Fruit fly (Drosophila melanogaster): ENCODE measurements around the gene eIF4EHP.

eIF4EHP gene

dm6 chr3R:24141013-24141592, 32.3 kb upstream of the eIF4EHP start, which contains the start of gene Kal1 (continued):
- TF ChIP-seq Ssrp (tag; optimal IDR thresholded peaks at IDR 0.05), result peak; percentile 92
- peak; percentile 90 for TF ChIP-seq sob (GFP tag; IDR thresholded peaks at IDR 0.05)
- TF ChIP-seq tll (GFP tag; optimal IDR thresholded peaks at IDR 0.05), result no peak
- TF ChIP-seq CG2120 (GFP tag; optimal IDR thresholded peaks at IDR 0.05), result peak; percentile 17
- TF ChIP-seq bab2 (GFP tag; optimal IDR thresholded peaks at IDR 0.05), result peak; percentile 24
- no peak for TF ChIP-seq pzg (GFP tag; optimal IDR thresholded peaks at IDR 0.05)
- peak; percentile 95 for TF ChIP-seq stc (GFP tag; IDR thresholded peaks at IDR 0.05)
- TF ChIP-seq D19B (GFP tag; optimal IDR thresholded peaks at IDR 0.05), result peak; percentile 30
- no peak for TF ChIP-seq pho (GFP tag; optimal IDR thresholded peaks at IDR 0.05)
- peak; percentile 96 for TF ChIP-seq dmrt99B (tag; optimal IDR thresholded peaks at IDR 0.05)
- peak; percentile 90 for TF ChIP-seq bcd (GFP tag; optimal IDR thresholded peaks at IDR 0.05)
- TF ChIP-seq CG17385 (GFP tag; optimal IDR thresholded peaks at IDR 0.05), result peak; percentile 90
- no peak for TF ChIP-seq CG1647 (GFP tag; optimal IDR thresholded peaks at IDR 0.05)
- no peak for TF ChIP-seq CG1792 (GFP tag; optimal IDR thresholded peaks at IDR 0.05)
- TF ChIP-seq CG7928 (GFP tag; optimal IDR thresholded peaks at IDR 0.05), result peak; percentile 18
- peak; percentile 87 for TF ChIP-seq CG3847 (GFP tag; IDR thresholded peaks at IDR 0.05)
- peak; percentile 53 for TF ChIP-seq CG15696 (tag; optimal IDR thresholded peaks at IDR 0.05)
- no peak for TF ChIP-seq ftz-f1 (GFP tag; optimal IDR thresholded peaks at IDR 0.05)
- TF ChIP-seq wor (GFP tag; IDR thresholded peaks at IDR 0.05), result peak; percentile 93
- peak; percentile 90 for TF ChIP-seq BtbVII (GFP tag; optimal IDR thresholded peaks at IDR 0.05)
- peak; percentile 96 for TF ChIP-seq CG31441 (GFP tag; IDR thresholded peaks at IDR 0.05)
- TF ChIP-seq CG7786 (GFP tag; optimal IDR thresholded peaks at IDR 0.05), result no peak
- peak; percentile 83 for TF ChIP-seq Mrtf (GFP tag; IDR thresholded peaks at IDR 0.05)
- peak; percentile 88 for TF ChIP-seq twi (tag; optimal IDR thresholded peaks at IDR 0.05)
- TF ChIP-seq exex (tag; optimal IDR thresholded peaks at IDR 0.05), result peak; percentile 56
- peak; percentile 92 for TF ChIP-seq ara (GFP tag; IDR thresholded peaks at IDR 0.05)
- peak; percentile 80 for TF ChIP-seq tio (GFP tag; optimal IDR thresholded peaks at IDR 0.05)
- peak; percentile 94 for TF ChIP-seq CG15601 (tag; optimal IDR thresholded peaks at IDR 0.05)
- TF ChIP-seq dpn (GFP tag; optimal IDR thresholded peaks at IDR 0.05), result peak in 1 of 2 experiments; percentile 86
- no peak for TF ChIP-seq amos (GFP tag; IDR thresholded peaks at IDR 0.05; ENCODE audit: partially characterized antibody)
- peak; percentile 72 for TF ChIP-seq CG13123 (GFP tag; optimal IDR thresholded peaks at IDR 0.05)
- peak; percentile 44; the same call in 1 of the 2 replicates for TF ChIP-seq CG17612 (GFP tag; IDR thresholded peaks at IDR 0.05)
- peak; percentile 44 for TF ChIP-seq CG31224 (GFP tag; IDR thresholded peaks at IDR 0.05)
- TF ChIP-seq wdn (GFP tag; IDR thresholded peaks at IDR 0.05), result peak; percentile 64; the same call in 1 of the 2 replicates
- TF ChIP-seq CG11398 (GFP tag; optimal IDR thresholded peaks at IDR 0.05), result no peak
- TF ChIP-seq slou (GFP tag; optimal IDR thresholded peaks at IDR 0.05), result peak; percentile 9
- peak; percentile 76 for TF ChIP-seq ssp (GFP tag; IDR thresholded peaks at IDR 0.05)
- TF ChIP-seq ATbp (GFP tag; optimal IDR thresholded peaks at IDR 0.05), result peak; percentile 96
- peak; percentile 90 for TF ChIP-seq CG17361 (GFP tag; IDR thresholded peaks at IDR 0.05)
- TF ChIP-seq Stat92E (GFP tag; optimal IDR thresholded peaks at IDR 0.05), result peak in 1 of 3 experiments; percentile 90
- TF ChIP-seq repo (GFP tag; optimal IDR thresholded peaks at IDR 0.05), result no peak
- peak; percentile 53; the same call in 1 of the 2 replicates for TF ChIP-seq Taf1 (GFP tag; IDR thresholded peaks at IDR 0.05)
- TF ChIP-seq CG15479 (GFP tag; optimal IDR thresholded peaks at IDR 0.05), result no peak
- TF ChIP-seq CG17359 (tag; optimal IDR thresholded peaks at IDR 0.05), result peak; percentile 96
- peak; percentile 96 for TF ChIP-seq lbe (GFP tag; optimal IDR thresholded peaks at IDR 0.05)
- TF ChIP-seq slbo (GFP tag; IDR thresholded peaks at IDR 0.05), result peak; percentile 80
- peak; percentile 86 for TF ChIP-seq CG10959 (GFP tag; IDR thresholded peaks at IDR 0.05)
- TF ChIP-seq dimm (GFP tag; IDR thresholded peaks at IDR 0.05), result peak; percentile 83
- no peak for TF ChIP-seq HLH54F (GFP tag; optimal IDR thresholded peaks at IDR 0.05)
- TF ChIP-seq gfzf (GFP tag; optimal IDR thresholded peaks at IDR 0.05), result no peak
